Worm (Caenorhabditis elegans) whole organism, mixed stage, embryonic: ENCODE measurements around the gene glc-3.

Source experiments
- bed-3 ChIP-seq: fragments of 200-800 bp; sonication (Bioruptor generic); optimal IDR thresholded peaks from 3 replicates; lab custom pipeline; 2018; ENCODE audit warnings: mild to moderate bottlenecking, missing genetic modification characterization, moderate library complexity, missing compliant biosample characterization
- ces-1 ChIP-seq: fragments of 150-350 bp; optimal IDR thresholded peaks from 2 replicates; lab custom pipeline; 2014; ENCODE audit warnings: missing biosample characterization, missing genetic modification reagents, missing genetic modification characterization
- flh-1 ChIP-seq: fragments of 200-800 bp; sonication (Bioruptor generic); optimal IDR thresholded peaks from 2 replicates; lab custom pipeline; 2018; ENCODE audit warnings: mild to moderate bottlenecking, missing genetic modification characterization, moderate library complexity, missing compliant biosample characterization
- lin-13 ChIP-seq: fragments of 150-350 bp; optimal IDR thresholded peaks from 2 replicates; lab custom pipeline; 2014; ENCODE audit warnings: missing biosample characterization, missing genetic modification characterization
- lin-32 ChIP-seq: fragments of 200-800 bp; sonication (Bioruptor generic); optimal IDR thresholded peaks from 2 replicates; lab custom pipeline; 2018; ENCODE audit warnings: mild to moderate bottlenecking, missing genetic modification characterization, missing compliant biosample characterization
- mab-5 ChIP-seq: fragments of 150-350 bp; optimal IDR thresholded peaks from 2 replicates; lab custom pipeline; 2014; ENCODE audit warnings: missing biosample characterization, missing genetic modification characterization
- nhr-237 ChIP-seq: fragments of 150-350 bp; optimal IDR thresholded peaks from 2 replicates; lab custom pipeline; 2014; ENCODE audit warnings: missing biosample characterization, missing genetic modification characterization
- nhr-28 ChIP-seq: fragments of 150-350 bp; optimal IDR thresholded peaks from 2 replicates; lab custom pipeline; 2014; ENCODE audit warnings: missing biosample characterization, missing genetic modification characterization
- snpc-4 ChIP-seq: fragments of 150-350 bp; optimal IDR thresholded peaks from 2 replicates; lab custom pipeline; 2014; ENCODE audit warnings: missing biosample characterization, missing genetic modification characterization
- tbx-8 ChIP-seq: fragments of 200-800 bp; sonication (Bioruptor generic); optimal IDR thresholded peaks from 2 replicates; lab custom pipeline; 2018; ENCODE audit warnings: mild to moderate bottlenecking, missing genetic modification characterization, moderate library complexity, missing compliant biosample characterization
- unc-39 ChIP-seq: fragments of 150-350 bp; optimal IDR thresholded peaks from 2 replicates; lab custom pipeline; 2014; ENCODE audit warnings: missing biosample characterization, missing genetic modification characterization
- unc-62 ChIP-seq: fragments of 150-350 bp; optimal IDR thresholded peaks from 2 replicates; lab custom pipeline; 2014; ENCODE audit warnings: missing biosample characterization, missing genetic modification reagents, missing genetic modification characterization
- ztf-11 ChIP-seq: fragments of 150-350 bp; optimal IDR thresholded peaks from 2 replicates; lab custom pipeline; 2014; ENCODE audit warnings: missing biosample characterization, missing genetic modification characterization

ce11 chrV:5408223-5408622, 45.3 kb downstream of the glc-3 start, which contains the start of gene C25A6.1:
- TF ChIP-seq nhr-28 (tag; lab: Kevin White, UChicago) (no peak), tbx-8 (GFP tag; lab: Kevin White, UChicago) (no peak), flh-1 (GFP tag; lab: Kevin White, UChicago) (no peak), bed-3 (GFP tag; lab: Kevin White, UChicago) (no peak), snpc-4 (tag; lab: Kevin White, UChicago) (no peak), ces-1 (no peak), ztf-11 (tag; lab: Kevin White, UChicago) (no peak), mab-5 (no peak), nhr-237 (tag; lab: Kevin White, UChicago) (no peak), lin-32 (GFP tag; lab: Kevin White, UChicago) (no peak), unc-62 (no peak), lin-13 (tag; lab: Kevin White, UChicago) (no peak), unc-39 (tag; lab: Kevin White, UChicago) (no peak)
